Worm (Caenorhabditis elegans): ENCODE data around the gene nspd-2.

DNA sequence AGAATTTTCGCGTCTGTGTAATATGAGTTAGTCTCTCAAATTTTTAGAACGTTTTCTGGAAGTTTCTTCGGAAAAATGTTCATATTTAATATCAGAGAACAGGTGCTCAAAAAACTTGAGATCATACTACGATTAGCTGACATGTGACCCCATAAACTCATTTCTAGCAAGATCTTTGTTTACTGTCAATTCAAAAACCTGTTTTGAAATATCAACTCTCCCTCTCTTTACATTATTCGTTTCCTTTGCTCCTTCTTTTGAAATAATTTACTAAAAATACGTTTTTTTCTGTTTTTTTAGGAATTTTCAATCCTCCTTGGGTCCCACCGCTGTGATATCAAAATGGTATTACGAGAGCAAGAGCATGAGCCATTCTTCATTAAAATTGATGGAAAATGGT, 44.7 kb upstream of the nspd-2 start, which contains the start of gene fat-4:
- TF ChIP-seq dao-5 (tag; optimal IDR thresholded peaks at IDR 0.05) (no peak), him-1 (tag; optimal IDR thresholded peaks at IDR 0.05) (no peak), W03F9.2 (tag; optimal IDR thresholded peaks at IDR 0.05) (no peak)

Data from whole organism, L4/young adult.